Worm (Caenorhabditis elegans) whole organism, late embryonic: ENCODE results near the gene end-3.
A peak's percentile ranks its signal among the peaks of the same experiment; 100 is the strongest.

ENCODE experiments used
- K09A11.1 ChIP-seq: sonication (generic microtip); optimal IDR thresholded peaks from 2 replicates; lab custom pipeline; 2017; ENCODE audit warnings: antibody characterized with exemption, mild to moderate bottlenecking, missing genetic modification characterization, missing compliant biosample characterization; ENCODE audit not compliant: insufficient read depth
- ahr-1 ChIP-seq: sonication (generic microtip); optimal IDR thresholded peaks from 2 replicates; lab custom pipeline; 2016; ENCODE audit warnings: missing genetic modification characterization, missing compliant biosample characterization
- ama-1 ChIP-seq: fragments of 150-350 bp; optimal IDR thresholded peaks from 2 replicates; lab custom pipeline; 2014
- ceh-19 ChIP-seq: fragments of 200-800 bp; sonication (Bioruptor generic); optimal IDR thresholded peaks from 2 replicates; lab custom pipeline; 2018; ENCODE audit warnings: mild to moderate bottlenecking, missing genetic modification characterization, missing compliant biosample characterization
- ceh-24 ChIP-seq: sonication (generic microtip); optimal IDR thresholded peaks from 2 replicates; lab custom pipeline; 2016; ENCODE audit warnings: mild to moderate bottlenecking, missing genetic modification characterization, missing compliant biosample characterization
- ceh-34 ChIP-seq: sonication (generic microtip); optimal IDR thresholded peaks from 2 replicates; lab custom pipeline; 2016; ENCODE audit warnings: mild to moderate bottlenecking, missing genetic modification characterization, missing compliant biosample characterization
- ceh-45 ChIP-seq: fragments of 200-800 bp; sonication (Bioruptor generic); IDR thresholded peaks from 2 replicates; pipeline ENCODE4 v1.3.6; 2022; ENCODE audit warnings: missing genetic modification reagents, missing genetic modification characterization, missing compliant biosample characterization
- ceh-6 ChIP-seq: fragments of 200-800 bp; sonication (Bioruptor generic); optimal IDR thresholded peaks from 2 replicates; lab custom pipeline; 2018; ENCODE audit warnings: mild to moderate bottlenecking, missing genetic modification characterization, missing compliant biosample characterization
- che-1 ChIP-seq: sonication (generic microtip); optimal IDR thresholded peaks from 2 replicates; lab custom pipeline; 2016; ENCODE audit warnings: mild to moderate bottlenecking, missing genetic modification characterization, missing compliant biosample characterization
- ets-4 ChIP-seq: sonication (generic microtip); optimal IDR thresholded peaks from 2 replicates; lab custom pipeline; 2016; ENCODE audit warnings: missing genetic modification characterization, missing compliant biosample characterization
- eyg-1 ChIP-seq: sonication (generic microtip); optimal IDR thresholded peaks from 2 replicates; lab custom pipeline; 2016; ENCODE audit warnings: missing genotype, missing genetic modification characterization, missing compliant biosample characterization
- gmeb-2 ChIP-seq: sonication (generic microtip); optimal IDR thresholded peaks from 2 replicates; lab custom pipeline; 2016; ENCODE audit warnings: missing genetic modification characterization, inconsistent platforms, missing compliant biosample characterization
- hlh-15 ChIP-seq: sonication (generic microtip); optimal IDR thresholded peaks from 2 replicates; lab custom pipeline; 2016; ENCODE audit warnings: missing genetic modification characterization, missing compliant biosample characterization
- hlh-30 ChIP-seq: sonication (generic microtip); optimal IDR thresholded peaks from 2 replicates; lab custom pipeline; 2017; ENCODE audit warnings: antibody characterized with exemption, missing genetic modification characterization, missing compliant biosample characterization; ENCODE audit not compliant: insufficient read depth
- hlh-6 ChIP-seq: sonication (generic microtip); optimal IDR thresholded peaks from 2 replicates; lab custom pipeline; 2016; ENCODE audit warnings: missing genotype, missing genetic modification characterization, missing compliant biosample characterization
- lim-6 ChIP-seq: sonication (generic microtip); optimal IDR thresholded peaks from 2 replicates; lab custom pipeline; 2016; ENCODE audit warnings: missing genetic modification characterization, missing compliant biosample characterization
- lin-11 ChIP-seq: fragments of 200-800 bp; sonication (Bioruptor generic); optimal IDR thresholded peaks from 2 replicates; lab custom pipeline; 2018; ENCODE audit warnings: mild to moderate bottlenecking, missing genetic modification characterization, missing compliant biosample characterization
- mec-3 ChIP-seq: sonication (generic microtip); optimal IDR thresholded peaks from 2 replicates; lab custom pipeline; 2016; ENCODE audit warnings: borderline replicate concordance, missing genetic modification characterization, missing compliant biosample characterization
- nfya-1 ChIP-seq: sonication (generic microtip); optimal IDR thresholded peaks from 2 replicates; lab custom pipeline; 2017; ENCODE audit warnings: missing genetic modification characterization, mild to moderate bottlenecking, missing compliant biosample characterization, antibody characterized with exemption, moderate library complexity
- pag-3 ChIP-seq: sonication (generic microtip); optimal IDR thresholded peaks from 2 replicates; lab custom pipeline; 2016; ENCODE audit warnings: missing compliant biosample characterization, missing genetic modification characterization, borderline replicate concordance
- pha-2 ChIP-seq: sonication (generic microtip); optimal IDR thresholded peaks from 2 replicates; lab custom pipeline; 2017; ENCODE audit warnings: mild to moderate bottlenecking, missing genetic modification characterization, missing compliant biosample characterization
- pha-4 ChIP-seq: fragments of 150-350 bp; optimal IDR thresholded peaks from 2 replicates; lab custom pipeline; 2018; ENCODE audit warnings: missing biosample characterization, missing genetic modification reagents, missing genetic modification characterization
- pqm-1 ChIP-seq: sonication (generic microtip); optimal IDR thresholded peaks from 2 replicates; lab custom pipeline; 2016; ENCODE audit warnings: missing genetic modification characterization, missing compliant biosample characterization
- pros-1 ChIP-seq: fragments of 150-350 bp; optimal IDR thresholded peaks from 2 replicates; lab custom pipeline; 2014; ENCODE audit warnings: missing biosample characterization, missing genetic modification reagents, missing genetic modification characterization
- sox-2 ChIP-seq: fragments of 200-800 bp; sonication (Bioruptor generic); IDR thresholded peaks from 2 replicates; pipeline ENCODE4 v1.3.6; 2022; ENCODE audit warnings: missing genetic modification reagents, missing genetic modification characterization, missing compliant biosample characterization
- tbx-2 ChIP-seq: sonication (generic microtip); optimal IDR thresholded peaks from 2 replicates; lab custom pipeline; 2016; ENCODE audit warnings: missing genetic modification characterization, missing compliant biosample characterization
- tbx-7 ChIP-seq: sonication (generic microtip); optimal IDR thresholded peaks from 2 replicates; lab custom pipeline; 2016; ENCODE audit warnings: missing genotype, missing genetic modification characterization, missing compliant biosample characterization
- zip-5 ChIP-seq: sonication (generic microtip); optimal IDR thresholded peaks from 2 replicates; lab custom pipeline; 2016; ENCODE audit warnings: missing genetic modification characterization, missing compliant biosample characterization

end-3 gene

ce11 chrV:14057540-14057939, 43.0 kb downstream of the end-3 start, which contains the start of gene F58D12.3:
Gene F58D12.3, plus strand, starts transcription at chrV:14057840.
- TF ChIP-seq lin-11 (tag; lab: Kevin White, UChicago), result no peak
- no peak for TF ChIP-seq mec-3 (tag; lab: Kevin White, UChicago)
- TF ChIP-seq ceh-34 (tag; lab: Kevin White, UChicago), result no peak
- no peak for TF ChIP-seq zip-5 (tag; lab: Kevin White, UChicago)
- TF ChIP-seq pha-2, result no peak
- TF ChIP-seq tbx-7, result no peak
- no peak for TF ChIP-seq pha-4 (tag; lab: Kevin White, UChicago)
- no peak for TF ChIP-seq ahr-1 (tag; lab: Kevin White, UChicago)
- TF ChIP-seq ceh-19, result no peak
- TF ChIP-seq lim-6 (tag; lab: Kevin White, UChicago), result no peak
- TF ChIP-seq ceh-24 (tag; lab: Kevin White, UChicago), result no peak
- TF ChIP-seq ama-1, result no peak
- no peak for TF ChIP-seq ceh-6

ce11 chrV:14063980-14064379, 49.5 kb downstream of the end-3 start:
- TF ChIP-seq ama-1, result no peak
- TF ChIP-seq nfya-1 (tag; lab: Kevin White, UChicago), result peak; percentile 94

DNA sequence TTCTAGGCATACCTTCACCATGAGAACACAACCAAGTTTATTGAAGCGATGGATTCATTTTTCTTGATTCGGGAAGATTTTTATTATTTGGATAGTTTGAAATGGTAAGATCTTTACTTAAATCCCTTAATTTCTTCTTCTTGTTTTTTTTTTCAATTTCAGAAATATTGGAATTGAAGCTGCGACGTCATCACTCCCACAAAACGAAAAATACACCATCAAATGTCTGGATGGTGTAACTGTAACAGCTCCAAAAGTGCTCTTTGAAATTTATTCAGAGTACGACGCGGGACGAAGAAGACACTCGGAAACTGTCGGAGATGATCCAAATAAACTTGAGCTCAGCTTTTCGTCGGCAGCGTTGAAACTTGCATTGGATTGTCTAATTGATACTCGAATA, 49.9 kb downstream of the end-3 start, which contains the start of gene D1086.21:
D1086.21 (plus strand) TSS at position 301 of the 400 bp plus-strand sequence.
- TF ChIP-seq hlh-30 (tag; lab: Kevin White, UChicago), result no peak
- TF ChIP-seq nfya-1 (tag; lab: Kevin White, UChicago), result no peak
- TF ChIP-seq eyg-1 (tag; lab: Kevin White, UChicago), result no peak
- no peak for TF ChIP-seq che-1 (tag; lab: Kevin White, UChicago)
- TF ChIP-seq pros-1, result no peak
- TF ChIP-seq ets-4 (tag; lab: Kevin White, UChicago), result no peak
- no peak for TF ChIP-seq sox-2
- no peak for TF ChIP-seq gmeb-2 (tag; lab: Kevin White, UChicago)
- no peak for TF ChIP-seq hlh-15 (tag; lab: Kevin White, UChicago)
- no peak for TF ChIP-seq hlh-6 (tag; lab: Kevin White, UChicago)
- no peak for TF ChIP-seq pqm-1 (tag; lab: Kevin White, UChicago)
- no peak for TF ChIP-seq ceh-45 (GFP tag; lab: Robert Waterston, UW)
- TF ChIP-seq K09A11.1 (tag; lab: Kevin White, UChicago), result no peak
- no peak for TF ChIP-seq pag-3 (tag; lab: Kevin White, UChicago)
- TF ChIP-seq tbx-2, result no peak
